Fruit fly (Drosophila melanogaster): ENCODE measurements around the gene LysS.

Gene LysS

dm6 chr3L:1227303-1227797 is at the start of gene LysS:
TSS of gene LysS (plus strand) at chr3L:1227747.
- TF ChIP-seq CG8478 (optimal IDR thresholded peaks at IDR 0.05): no peak
- no peak for TF ChIP-seq Dll (optimal IDR thresholded peaks at IDR 0.05)
- no peak for TF ChIP-seq EcR (GFP tag; optimal IDR thresholded peaks at IDR 0.05)
- no peak for TF ChIP-seq pan (optimal IDR thresholded peaks at IDR 0.05)
- no peak for TF ChIP-seq psq (optimal IDR thresholded peaks at IDR 0.05)
- no peak for TF ChIP-seq usp (GFP tag; optimal IDR thresholded peaks at IDR 0.05)

- peak; percentile 83 for TF ChIP-seq Dll (optimal IDR thresholded peaks at IDR 0.05)
- no peak for TF ChIP-seq pan (optimal IDR thresholded peaks at IDR 0.05)
- peak; percentile 75 for TF ChIP-seq CG8478 (optimal IDR thresholded peaks at IDR 0.05)
- no peak for TF ChIP-seq EcR (GFP tag; optimal IDR thresholded peaks at IDR 0.05)
- no peak for TF ChIP-seq usp (GFP tag; optimal IDR thresholded peaks at IDR 0.05)
- no peak for TF ChIP-seq psq (optimal IDR thresholded peaks at IDR 0.05)
Measured at dm6 chr3L:1178115-1178583, 49.4 kb upstream of the LysS start.

dm6 chr3L:1183467-1183866 is 44.1 kb upstream of the LysS start:
- TF ChIP-seq pan (optimal IDR thresholded peaks at IDR 0.05): no peak
- no peak for TF ChIP-seq psq (optimal IDR thresholded peaks at IDR 0.05)
- TF ChIP-seq EcR (GFP tag; optimal IDR thresholded peaks at IDR 0.05): no peak
- TF ChIP-seq usp (GFP tag; optimal IDR thresholded peaks at IDR 0.05): no peak
- no peak for TF ChIP-seq CG8478 (optimal IDR thresholded peaks at IDR 0.05)
- TF ChIP-seq Dll (optimal IDR thresholded peaks at IDR 0.05): no peak

dm6 chr3L:1188936-1189659 is 38.4 kb upstream of the LysS start, which contains the start of gene CG13912:
TSS of gene CG13912 (plus strand) at chr3L:1189588.
- TF ChIP-seq CG8478 (optimal IDR thresholded peaks at IDR 0.05) (no peak), usp (GFP tag; optimal IDR thresholded peaks at IDR 0.05) (no peak), pan (optimal IDR thresholded peaks at IDR 0.05) (no peak), psq (optimal IDR thresholded peaks at IDR 0.05) (no peak), EcR (GFP tag; optimal IDR thresholded peaks at IDR 0.05) (no peak), Dll (optimal IDR thresholded peaks at IDR 0.05) (no peak)

dm6 chr3L:1193123-1193844 is 34.3 kb upstream of the LysS start, which contains the start of gene Trhn:
TSS of gene Trhn (minus strand) at chr3L:1193173.
- TF ChIP-seq psq (optimal IDR thresholded peaks at IDR 0.05) (no peak), EcR (GFP tag; optimal IDR thresholded peaks at IDR 0.05) (no peak), CG8478 (optimal IDR thresholded peaks at IDR 0.05) (no peak), Dll (optimal IDR thresholded peaks at IDR 0.05) (no peak), pan (optimal IDR thresholded peaks at IDR 0.05) (no peak), usp (GFP tag; optimal IDR thresholded peaks at IDR 0.05) (no peak)

- TF ChIP-seq CG8478 (optimal IDR thresholded peaks at IDR 0.05) (no peak), pan (optimal IDR thresholded peaks at IDR 0.05) (no peak), Dll (optimal IDR thresholded peaks at IDR 0.05) (no peak), EcR (GFP tag; optimal IDR thresholded peaks at IDR 0.05) (no peak), psq (optimal IDR thresholded peaks at IDR 0.05) (no peak), usp (GFP tag; optimal IDR thresholded peaks at IDR 0.05) (no peak)
Measured at dm6 chr3L:1195202-1195601, 32.3 kb upstream of the LysS start, which contains the start of gene LysX. TSS of gene LysX (minus strand) at chr3L:1195302.

dm6 chr3L:1195868-1196552 is 31.5 kb upstream of the LysS start, which contains the start of gene Aplip1:
TSS of gene Aplip1 (plus strand) at chr3L:1196317.
- no peak for TF ChIP-seq psq (optimal IDR thresholded peaks at IDR 0.05)

dm6 chr3L:1200357-1201051 is 27.0 kb upstream of the LysS start, which contains the start of gene mwh:
TSS of gene mwh (plus strand) at chr3L:1200786.
- TF ChIP-seq EcR (GFP tag; optimal IDR thresholded peaks at IDR 0.05): no peak
- TF ChIP-seq Dll (optimal IDR thresholded peaks at IDR 0.05): no peak
- TF ChIP-seq CG8478 (optimal IDR thresholded peaks at IDR 0.05): no peak
- TF ChIP-seq psq (optimal IDR thresholded peaks at IDR 0.05): no peak

dm6 chr3L:1202588-1203195 is 24.9 kb upstream of the LysS start, which contains the start of gene meep:
TSS of gene meep (minus strand) at chr3L:1203036.
- no peak for TF ChIP-seq CG8478 (optimal IDR thresholded peaks at IDR 0.05)
- TF ChIP-seq pan (optimal IDR thresholded peaks at IDR 0.05): no peak
- TF ChIP-seq EcR (GFP tag; optimal IDR thresholded peaks at IDR 0.05): no peak
- TF ChIP-seq psq (optimal IDR thresholded peaks at IDR 0.05): no peak

- TF ChIP-seq usp (GFP tag; optimal IDR thresholded peaks at IDR 0.05) (no peak), EcR (GFP tag; optimal IDR thresholded peaks at IDR 0.05) (no peak), CG8478 (optimal IDR thresholded peaks at IDR 0.05) (no peak), psq (optimal IDR thresholded peaks at IDR 0.05) (no peak), pan (optimal IDR thresholded peaks at IDR 0.05) (no peak), Dll (optimal IDR thresholded peaks at IDR 0.05) (no peak)
Measured at dm6 chr3L:1203855-1204431, 23.6 kb upstream of the LysS start.

Data from whole organism.